Worm (Caenorhabditis elegans): ENCODE measurements around the gene F54D12.1.

The F54D12.1 gene

DNA sequence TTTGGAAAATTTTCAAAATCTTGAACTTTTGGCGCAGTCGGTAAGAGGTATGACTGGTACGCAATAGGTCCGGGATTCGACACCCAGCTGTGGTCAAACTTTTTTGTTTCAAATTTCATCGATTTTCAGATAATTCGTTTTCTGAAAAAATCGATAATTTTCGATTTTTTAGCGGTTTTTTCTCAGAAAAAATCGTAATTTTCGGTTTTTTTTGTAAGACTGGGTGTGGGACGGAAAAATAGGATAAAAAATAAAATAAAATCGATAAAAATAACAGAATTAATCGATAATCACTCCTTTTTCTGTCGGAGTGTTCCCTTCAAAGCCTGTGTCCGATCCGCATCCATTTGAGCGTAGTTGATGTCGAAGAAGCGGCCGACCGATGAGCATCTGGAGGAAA lies 31.4 kb upstream of the F54D12.1 start:
- no peak for TF ChIP-seq mbf-1 (tag; optimal IDR thresholded peaks at IDR 0.05)
- TF ChIP-seq sem-4 (tag; optimal IDR thresholded peaks at IDR 0.05): no peak
- no peak for TF ChIP-seq lsy-2 (tag; optimal IDR thresholded peaks at IDR 0.05)
- no peak for TF ChIP-seq ceh-16 (tag; optimal IDR thresholded peaks at IDR 0.05)
- no peak for TF ChIP-seq alr-1 (tag; optimal IDR thresholded peaks at IDR 0.05)
- TF ChIP-seq ZK546.5 (tag; optimal IDR thresholded peaks at IDR 0.05): no peak
- TF ChIP-seq elt-3 (tag; optimal IDR thresholded peaks at IDR 0.05): no peak
- TF ChIP-seq ztf-11 (tag; optimal IDR thresholded peaks at IDR 0.05): no peak
- TF ChIP-seq ztf-1 (GFP tag; conservative IDR thresholded peaks at IDR 0.05): no peak
- no peak for TF ChIP-seq R02D3.7 (tag; optimal IDR thresholded peaks at IDR 0.05)
- TF ChIP-seq sma-9 (GFP tag; optimal IDR thresholded peaks at IDR 0.05): no peak
- TF ChIP-seq sma-9 (tag; optimal IDR thresholded peaks at IDR 0.05): no peak
- no peak for TF ChIP-seq fos-1 (tag; optimal IDR thresholded peaks at IDR 0.05)
- no peak for TF ChIP-seq lin-13 (GFP tag; optimal IDR thresholded peaks at IDR 0.05)

DNA sequence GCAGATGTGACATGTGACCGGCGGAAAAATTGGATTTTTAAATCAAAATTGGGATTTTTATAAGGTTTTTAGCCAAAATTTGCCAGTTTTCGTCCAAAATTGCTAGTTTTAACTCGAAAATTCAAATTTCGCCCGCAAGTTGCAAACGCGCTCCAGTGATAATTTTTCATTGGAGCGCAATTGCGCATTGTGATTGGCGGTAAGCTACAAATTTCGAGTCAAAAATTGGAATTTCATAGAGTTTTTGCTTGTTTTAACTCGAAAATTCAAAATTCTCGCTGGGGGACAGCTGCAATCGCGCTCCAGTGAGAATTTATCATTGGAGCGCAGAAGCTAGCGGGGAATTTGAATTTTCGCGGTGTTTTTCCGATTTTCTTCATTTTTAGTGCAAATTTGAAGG lies 30.9 kb upstream of the F54D12.1 start:
- TF ChIP-seq peb-1 (tag; optimal IDR thresholded peaks at IDR 0.05) (no peak), C34F6.9 (tag; optimal IDR thresholded peaks at IDR 0.05) (no peak), lin-11 (tag; optimal IDR thresholded peaks at IDR 0.05) (no peak), nhr-6 (tag; optimal IDR thresholded peaks at IDR 0.05) (no peak), nhr-23 (tag; optimal IDR thresholded peaks at IDR 0.05) (no peak), dmd-4 (tag; optimal IDR thresholded peaks at IDR 0.05) (no peak), elt-1 (tag; optimal IDR thresholded peaks at IDR 0.05) (no peak), F13H6.1 (tag; optimal IDR thresholded peaks at IDR 0.05) (no peak), mdl-1 (tag; optimal IDR thresholded peaks at IDR 0.05) (no peak), Y55F3AM.14 (GFP tag; optimal IDR thresholded peaks at IDR 0.05) (no peak), unc-39 (tag; optimal IDR thresholded peaks at IDR 0.05) (no peak), sma-3 (GFP tag; optimal IDR thresholded peaks at IDR 0.05) (no peak), unc-62 (GFP tag; optimal IDR thresholded peaks at IDR 0.05) (no peak), lin-13 (GFP tag; optimal IDR thresholded peaks at IDR 0.05) (no peak), unc-55 (GFP tag; optimal IDR thresholded peaks at IDR 0.05) (no peak), ztf-1 (GFP tag; conservative IDR thresholded peaks at IDR 0.05) (no peak), ZK546.5 (tag; optimal IDR thresholded peaks at IDR 0.05) (no peak)

DNA sequence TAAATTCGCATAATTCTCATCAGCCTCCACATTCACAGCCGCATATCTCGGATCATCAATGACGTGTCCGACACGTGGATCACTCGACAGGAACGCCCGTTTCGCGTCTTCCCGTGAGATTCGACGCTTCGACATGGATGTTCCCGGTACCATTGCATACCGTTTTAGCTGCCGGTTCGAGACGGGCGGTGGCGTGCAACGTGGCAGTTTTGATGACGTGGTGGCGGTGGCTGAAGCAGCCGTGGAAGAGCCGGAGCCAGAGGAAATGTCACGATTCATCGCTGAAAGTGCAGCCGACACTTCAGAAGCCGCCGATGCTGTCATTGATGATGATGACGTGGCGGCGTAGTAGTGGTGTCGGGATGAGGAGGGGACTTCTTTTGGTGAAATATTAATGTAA lies 28.7 kb upstream of the F54D12.1 start:
- TF ChIP-seq nhr-21 (tag; optimal IDR thresholded peaks at IDR 0.05) (no peak), sma-9 (GFP tag; optimal IDR thresholded peaks at IDR 0.05) (no peak), sma-9 (tag; optimal IDR thresholded peaks at IDR 0.05) (no peak), ceh-82 (tag; optimal IDR thresholded peaks at IDR 0.05) (no peak), nhr-12 (tag; optimal IDR thresholded peaks at IDR 0.05) (no peak), nhr-129 (tag; optimal IDR thresholded peaks at IDR 0.05) (no peak), lin-39 (tag; optimal IDR thresholded peaks at IDR 0.05) (no peak), zag-1 (tag; optimal IDR thresholded peaks at IDR 0.05) (no peak), lin-11 (tag; optimal IDR thresholded peaks at IDR 0.05) (no peak), elt-3 (tag; optimal IDR thresholded peaks at IDR 0.05) (no peak), sma-3 (GFP tag; optimal IDR thresholded peaks at IDR 0.05) (no peak), ztf-4 (tag; optimal IDR thresholded peaks at IDR 0.05) (no peak), C34F6.9 (tag; optimal IDR thresholded peaks at IDR 0.05) (no peak), nhr-23 (tag; optimal IDR thresholded peaks at IDR 0.05) (no peak), mdl-1 (tag; optimal IDR thresholded peaks at IDR 0.05) (no peak)

DNA sequence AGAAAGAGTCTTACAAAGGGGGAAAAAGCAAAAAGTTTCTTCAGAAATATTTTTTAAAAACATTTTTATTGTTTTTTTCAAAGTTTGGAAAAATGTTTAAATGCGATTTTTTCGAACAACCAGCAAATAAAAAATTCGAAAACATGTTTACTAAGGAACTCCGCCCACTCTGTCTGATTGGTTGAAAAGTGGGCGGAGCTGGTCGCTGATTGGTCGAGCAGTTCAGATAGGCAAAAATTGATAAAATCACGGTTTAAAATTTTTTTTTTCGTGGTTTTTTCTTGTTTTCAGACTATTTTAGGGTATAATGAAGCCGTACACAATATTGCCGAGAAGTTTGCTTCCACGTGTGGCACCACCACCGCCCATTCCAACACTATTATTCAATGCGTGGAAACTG lies 28.1 kb upstream of the F54D12.1 start:
- TF ChIP-seq lin-11 (tag; optimal IDR thresholded peaks at IDR 0.05): no peak
- TF ChIP-seq ceh-16 (tag; optimal IDR thresholded peaks at IDR 0.05): no peak
- no peak for TF ChIP-seq fos-1 (tag; optimal IDR thresholded peaks at IDR 0.05)
- no peak for TF ChIP-seq alr-1 (tag; optimal IDR thresholded peaks at IDR 0.05)
- TF ChIP-seq blmp-1 (tag; optimal IDR thresholded peaks at IDR 0.05; ENCODE audit: insufficient read depth): no peak
- no peak for TF ChIP-seq Y55F3AM.14 (GFP tag; optimal IDR thresholded peaks at IDR 0.05)
- TF ChIP-seq elt-3 (tag; optimal IDR thresholded peaks at IDR 0.05): no peak
- TF ChIP-seq gmeb-1 (tag; optimal IDR thresholded peaks at IDR 0.05): no peak
- no peak for TF ChIP-seq egl-27 (tag; optimal IDR thresholded peaks at IDR 0.05)
- TF ChIP-seq nhr-129 (tag; optimal IDR thresholded peaks at IDR 0.05): no peak
- no peak for TF ChIP-seq aly-2 (tag; optimal IDR thresholded peaks at IDR 0.05)
- no peak for TF ChIP-seq ama-1 (optimal IDR thresholded peaks at IDR 0.05)
- no peak for TF ChIP-seq nhr-11 (tag; optimal IDR thresholded peaks at IDR 0.05)
- TF ChIP-seq ztf-11 (tag; optimal IDR thresholded peaks at IDR 0.05): no peak
- TF ChIP-seq ZK546.5 (tag; optimal IDR thresholded peaks at IDR 0.05): no peak
- no peak for TF ChIP-seq mab-5 (tag; optimal IDR thresholded peaks at IDR 0.05)
- no peak for TF ChIP-seq skn-1 (tag; optimal IDR thresholded peaks at IDR 0.05)
- no peak for TF ChIP-seq peb-1 (tag; optimal IDR thresholded peaks at IDR 0.05)
- TF ChIP-seq nhr-23 (tag; optimal IDR thresholded peaks at IDR 0.05): no peak
- TF ChIP-seq nhr-25 (tag; optimal IDR thresholded peaks at IDR 0.05): no peak
